Worm (Caenorhabditis elegans): ENCODE measurements around the gene kel-8.

Gene kel-8

ce11 chrV:2694389-2694788 is 23.1 kb downstream of the kel-8 start, which contains the start of gene Y45G12B.2:
TSS of gene Y45G12B.2 (plus strand) at chrV:2694771.
- TF ChIP-seq gmeb-1 (tag; optimal IDR thresholded peaks at IDR 0.05) (peak; percentile 71), nhr-23 (tag; optimal IDR thresholded peaks at IDR 0.05) (no peak), C34F6.9 (tag; optimal IDR thresholded peaks at IDR 0.05) (peak; percentile 69), snpc-4 (tag; optimal IDR thresholded peaks at IDR 0.05) (no peak), dmd-4 (tag; optimal IDR thresholded peaks at IDR 0.05) (no peak), aly-2 (tag; optimal IDR thresholded peaks at IDR 0.05) (no peak), crh-2 (tag; optimal IDR thresholded peaks at IDR 0.05) (peak; percentile 96), F13H6.1 (tag; optimal IDR thresholded peaks at IDR 0.05) (peak; percentile 47), ztf-11 (tag; optimal IDR thresholded peaks at IDR 0.05) (no peak), nhr-21 (tag; optimal IDR thresholded peaks at IDR 0.05) (peak; percentile 62), zag-1 (tag; optimal IDR thresholded peaks at IDR 0.05) (no peak), lin-13 (GFP tag; optimal IDR thresholded peaks at IDR 0.05) (peak; percentile 44), unc-55 (GFP tag; optimal IDR thresholded peaks at IDR 0.05) (peak; percentile 73), peb-1 (tag; optimal IDR thresholded peaks at IDR 0.05) (no peak), alr-1 (tag; optimal IDR thresholded peaks at IDR 0.05) (no peak), mbf-1 (tag; optimal IDR thresholded peaks at IDR 0.05) (no peak), sma-3 (GFP tag; optimal IDR thresholded peaks at IDR 0.05) (peak; percentile 45), lin-11 (tag; optimal IDR thresholded peaks at IDR 0.05) (peak; percentile 56), unc-39 (tag; optimal IDR thresholded peaks at IDR 0.05) (no peak), nhr-6 (tag; optimal IDR thresholded peaks at IDR 0.05) (no peak), ceh-16 (tag; optimal IDR thresholded peaks at IDR 0.05) (no peak), unc-62 (GFP tag; optimal IDR thresholded peaks at IDR 0.05) (no peak), fos-1 (tag; optimal IDR thresholded peaks at IDR 0.05) (peak; percentile 24), nhr-129 (tag; optimal IDR thresholded peaks at IDR 0.05) (peak; percentile 72), skn-1 (tag; optimal IDR thresholded peaks at IDR 0.05) (peak; percentile 22), sma-9 (GFP tag; optimal IDR thresholded peaks at IDR 0.05) (no peak), sma-9 (tag; optimal IDR thresholded peaks at IDR 0.05) (no peak), lsy-2 (tag; optimal IDR thresholded peaks at IDR 0.05) (peak; percentile 98 to 99), nhr-12 (tag; optimal IDR thresholded peaks at IDR 0.05) (no peak), sem-4 (tag; optimal IDR thresholded peaks at IDR 0.05) (peak; percentile 18), mab-5 (tag; optimal IDR thresholded peaks at IDR 0.05) (peak; percentile 20), nhr-25 (tag; optimal IDR thresholded peaks at IDR 0.05) (peak; percentile 51), ceh-82 (tag; optimal IDR thresholded peaks at IDR 0.05) (no peak)

- TF ChIP-seq egl-27 (tag; optimal IDR thresholded peaks at IDR 0.05) (no peak), nhr-6 (tag; optimal IDR thresholded peaks at IDR 0.05) (no peak)
Observed at ce11 chrV:2695935-2696334, 24.7 kb downstream of the kel-8 start, which contains the start of gene Y45G12B.3. TSS of gene Y45G12B.3 (minus strand) at chrV:2696254.

ce11 chrV:2697693-2698092 is 26.4 kb downstream of the kel-8 start:
- TF ChIP-seq lsy-2 (tag; optimal IDR thresholded peaks at IDR 0.05) = peak in 1 of 2 experiments; percentile 2
- peak; percentile 19 for TF ChIP-seq unc-55 (GFP tag; optimal IDR thresholded peaks at IDR 0.05)
- no peak for TF ChIP-seq mdl-1 (tag; optimal IDR thresholded peaks at IDR 0.05)

- TF ChIP-seq sma-3 (GFP tag; optimal IDR thresholded peaks at IDR 0.05) (no peak), unc-39 (tag; optimal IDR thresholded peaks at IDR 0.05) (no peak), peb-1 (tag; optimal IDR thresholded peaks at IDR 0.05) (no peak), ZK546.5 (tag; optimal IDR thresholded peaks at IDR 0.05) (no peak), nhr-21 (tag; optimal IDR thresholded peaks at IDR 0.05) (no peak), egl-27 (tag; optimal IDR thresholded peaks at IDR 0.05) (no peak), skn-1 (tag; optimal IDR thresholded peaks at IDR 0.05) (no peak), lsy-2 (tag; optimal IDR thresholded peaks at IDR 0.05) (no peak), lin-13 (GFP tag; optimal IDR thresholded peaks at IDR 0.05) (no peak), ztf-11 (tag; optimal IDR thresholded peaks at IDR 0.05) (no peak), F13H6.1 (tag; optimal IDR thresholded peaks at IDR 0.05) (no peak), lin-39 (tag; optimal IDR thresholded peaks at IDR 0.05) (no peak), dmd-4 (tag; optimal IDR thresholded peaks at IDR 0.05) (no peak)
Observed at ce11 chrV:2698826-2699225, 27.6 kb downstream of the kel-8 start, which contains the start of gene nuo-5. TSS of gene nuo-5 (plus strand) at chrV:2698972.

ce11 chrV:2702883-2703282 is 31.6 kb downstream of the kel-8 start:
- TF ChIP-seq alr-1 (tag; optimal IDR thresholded peaks at IDR 0.05) (no peak), gmeb-1 (tag; optimal IDR thresholded peaks at IDR 0.05) (no peak), elt-1 (tag; optimal IDR thresholded peaks at IDR 0.05) (no peak), ceh-82 (tag; optimal IDR thresholded peaks at IDR 0.05) (no peak), lin-11 (tag; optimal IDR thresholded peaks at IDR 0.05) (no peak), aly-2 (tag; optimal IDR thresholded peaks at IDR 0.05) (no peak), nhr-11 (tag; optimal IDR thresholded peaks at IDR 0.05) (no peak), ama-1 (optimal IDR thresholded peaks at IDR 0.05) (no peak), unc-55 (GFP tag; optimal IDR thresholded peaks at IDR 0.05) (no peak), nhr-237 (tag; optimal IDR thresholded peaks at IDR 0.05) (no peak), crh-2 (tag; optimal IDR thresholded peaks at IDR 0.05) (no peak), sma-9 (GFP tag; optimal IDR thresholded peaks at IDR 0.05) (no peak), sma-9 (tag; optimal IDR thresholded peaks at IDR 0.05) (no peak), lin-13 (GFP tag; optimal IDR thresholded peaks at IDR 0.05) (no peak), snpc-4 (tag; optimal IDR thresholded peaks at IDR 0.05) (no peak)

Data from whole organism, L2 larva.